Worm (Caenorhabditis elegans): Measurements from ENCODE around the gene C41G11.1.

C41G11.1 gene

DNA sequence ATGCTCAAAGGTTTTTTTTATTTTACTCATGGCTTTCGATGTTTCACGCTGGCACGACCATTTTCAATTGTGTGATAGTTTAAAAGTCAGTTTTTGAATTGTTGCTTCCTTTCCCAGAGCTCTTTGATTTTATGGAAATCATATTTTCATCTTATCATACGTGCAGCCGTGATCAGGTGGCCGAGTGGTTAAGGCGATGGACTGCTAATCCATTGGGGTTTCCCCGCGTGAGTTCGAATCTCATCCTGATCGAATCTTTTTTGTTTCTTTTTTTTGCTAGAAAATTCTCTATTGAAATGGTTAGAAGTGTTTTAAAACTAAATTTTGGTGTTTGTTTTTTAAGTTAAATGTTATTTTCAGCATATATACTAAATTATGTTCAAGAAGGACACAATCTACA, 10.8 kb downstream of the C41G11.1 start:
- TF ChIP-seq madf-3 (GFP tag; IDR thresholded peaks at IDR 0.05) = no peak
- TF ChIP-seq lin-35 (GFP tag; optimal IDR thresholded peaks at IDR 0.05) = no peak
- TF ChIP-seq xnd-1 (tag; optimal IDR thresholded peaks at IDR 0.05) = no peak
- no peak for TF ChIP-seq madf-10 (tag; optimal IDR thresholded peaks at IDR 0.05)
- peak; percentile 47 for TF ChIP-seq madf-6 (GFP tag; IDR thresholded peaks at IDR 0.05)
- TF ChIP-seq ceh-40 (GFP tag; IDR thresholded peaks at IDR 0.05) = peak; percentile 58; the same call in 1 of the 2 replicates
- peak; percentile 30; the same call in 1 of the 2 replicates for TF ChIP-seq rcor-1 (GFP tag; IDR thresholded peaks at IDR 0.05)
- TF ChIP-seq nhr-120 (GFP tag; IDR thresholded peaks at IDR 0.05) = 0 out of 2 replicates have a peak, but pooled peaks have one; percentile 38
- TF ChIP-seq nhr-90 (tag; optimal IDR thresholded peaks at IDR 0.05) = peak; percentile 41
- TF ChIP-seq ZK185.1 (tag; optimal IDR thresholded peaks at IDR 0.05; ENCODE audit: poor library complexity, severe bottlenecking) = peak; percentile 4
- peak; percentile 45 for TF ChIP-seq snpc-1.3 (tag; optimal IDR thresholded peaks at IDR 0.05; ENCODE audit: insufficient read depth)
- no peak for TF ChIP-seq lsl-1 (GFP tag; optimal IDR thresholded peaks at IDR 0.05)
- TF ChIP-seq F57C9.4 (tag; optimal IDR thresholded peaks at IDR 0.05) = no peak
- TF ChIP-seq mxl-1 (tag; optimal IDR thresholded peaks at IDR 0.05) = peak; percentile 21
- peak; percentile 31 for TF ChIP-seq snpc-4 (GFP tag; optimal IDR thresholded peaks at IDR 0.05)
- peak in 1 of 4 experiments; percentile 56 for TF ChIP-seq snpc-4 (tag; optimal IDR thresholded peaks at IDR 0.05)
- TF ChIP-seq rpc-1 (optimal IDR thresholded peaks at IDR 0.05) = peak; percentile 71
- peak; percentile 94 for TF ChIP-seq rpc-1 (tag; optimal IDR thresholded peaks at IDR 0.05)
- TF ChIP-seq snpc-3.4 (tag; optimal IDR thresholded peaks at IDR 0.05) = no peak
- TF ChIP-seq hlh-12 (tag; optimal IDR thresholded peaks at IDR 0.05) = peak; percentile 53
- TF ChIP-seq D2030.7 (GFP tag; IDR thresholded peaks at IDR 0.05) = peak; percentile 82
- TF ChIP-seq ztf-18 (tag; optimal IDR thresholded peaks at IDR 0.05) = peak; percentile 24
- TF ChIP-seq ztf-25 (GFP tag; IDR thresholded peaks at IDR 0.05) = peak; percentile 54; the same call in 1 of the 2 replicates
- TF ChIP-seq cebp-1 (GFP tag; IDR thresholded peaks at IDR 0.05) = no peak
- TF ChIP-seq cebp-1 (tag; optimal IDR thresholded peaks at IDR 0.05) = no peak
- TF ChIP-seq him-1 (tag; optimal IDR thresholded peaks at IDR 0.05) = peak; percentile 48
- no peak for TF ChIP-seq nfya-1 (tag; optimal IDR thresholded peaks at IDR 0.05; ENCODE audit: borderline replicate concordance, insufficient read depth)
- peak; percentile 79 for TF ChIP-seq lin-26 (GFP tag; IDR thresholded peaks at IDR 0.05)
- TF ChIP-seq cebp-2 (GFP tag; IDR thresholded peaks at IDR 0.05) = no peak
- TF ChIP-seq Y56A3A.18 (GFP tag; IDR thresholded peaks at IDR 0.05) = 0 out of 2 replicates have a peak, but pooled peaks have one; percentile 61
- TF ChIP-seq tbp1 (GFP tag; optimal IDR thresholded peaks at IDR 0.05) = peak; percentile 89
- no peak for TF ChIP-seq ama-1 (optimal IDR thresholded peaks at IDR 0.05)
- peak in 1 of 2 experiments; percentile 32 for TF ChIP-seq ama-1 (GFP tag; optimal IDR thresholded peaks at IDR 0.05)
- TF ChIP-seq F52B5.7 (tag; optimal IDR thresholded peaks at IDR 0.05) = no peak
- peak; percentile 62 for TF ChIP-seq die-1 (tag; optimal IDR thresholded peaks at IDR 0.05)
- TF ChIP-seq B0336.3 (GFP tag; IDR thresholded peaks at IDR 0.05) = no peak
- TF ChIP-seq B0261.1 (tag; optimal IDR thresholded peaks at IDR 0.05) = peak; percentile 83
- peak; percentile 64 for TF ChIP-seq hmg-1.2 (GFP tag; IDR thresholded peaks at IDR 0.05)
- 0 out of 2 replicates have a peak, but pooled peaks have one; percentile 20 for TF ChIP-seq nfyb-1 (GFP tag; IDR thresholded peaks at IDR 0.05)
- TF ChIP-seq ceh-27 (GFP tag; optimal IDR thresholded peaks at IDR 0.05) = no peak
- TF ChIP-seq lsy-27 (tag; optimal IDR thresholded peaks at IDR 0.05; ENCODE audit: borderline replicate concordance, insufficient read depth) = no peak
- peak in 1 of 2 experiments; percentile 1 for TF ChIP-seq let-607 (tag; optimal IDR thresholded peaks at IDR 0.05)
- TF ChIP-seq pbrm-1 (GFP tag; IDR thresholded peaks at IDR 0.05) = peak; percentile 61; the same call in 1 of the 2 replicates
- TF ChIP-seq F49E8.2 (tag; optimal IDR thresholded peaks at IDR 0.05; ENCODE audit: insufficient read depth) = no peak
- peak; percentile 22 for TF ChIP-seq mes-4 (tag; optimal IDR thresholded peaks at IDR 0.05)
